Worm (Caenorhabditis elegans): ENCODE results near the gene rpl-34.

ce11 chrIV:12275892-12276291, 7.1 kb downstream of the rpl-34 start, which contains the start of gene vps-8:
- TF ChIP-seq med-1 (GFP tag; optimal IDR thresholded peaks at IDR 0.05; ENCODE audit: insufficient read depth): no peak
- TF ChIP-seq klf-2 (GFP tag; conservative IDR thresholded peaks at IDR 0.05): no peak
- no peak for TF ChIP-seq cog-1 (tag; optimal IDR thresholded peaks at IDR 0.05)
- TF ChIP-seq tab-1 (GFP tag; IDR thresholded peaks at IDR 0.05): no peak
- TF ChIP-seq T22C8.4 (GFP tag; IDR thresholded peaks at IDR 0.05): no peak
- no peak for TF ChIP-seq flt-1 (GFP tag; IDR thresholded peaks at IDR 0.05)

All from whole organism, midembryonic.